Worm (Caenorhabditis elegans) whole organism, young adult: ENCODE measurements around the gene frpr-8.

Source experiments
- C17E4.6 ChIP-seq: fragments of 200-800 bp; sonication (Bioruptor generic); IDR thresholded peaks from 2 replicates; pipeline ENCODE4 v1.3.6; 2022; ENCODE audit warnings: missing genetic modification reagents, missing genetic modification characterization, missing compliant biosample characterization
- D2030.7 ChIP-seq: fragments of 200-800 bp; sonication (Bioruptor generic); IDR thresholded peaks from 2 replicates; pipeline ENCODE4 v1.3.6; 2022; ENCODE audit warnings: missing genetic modification reagents, missing genetic modification characterization, missing compliant biosample characterization
- F57C9.4 ChIP-seq: sonication (generic microtip); optimal IDR thresholded peaks from 2 replicates; lab custom pipeline; 2017; ENCODE audit warnings: mild to moderate bottlenecking, missing genetic modification characterization, missing compliant biosample characterization
- Y56A3A.18 ChIP-seq: fragments of 200-800 bp; sonication (Bioruptor generic); IDR thresholded peaks from 2 replicates; pipeline ENCODE4 v1.3.6; 2022; ENCODE audit warnings: missing genetic modification reagents, missing genetic modification characterization, missing compliant biosample characterization
- ceh-91 ChIP-seq: fragments of 200-800 bp; sonication (Bioruptor generic); IDR thresholded peaks from 2 replicates; pipeline ENCODE4 v1.3.6; 2022; ENCODE audit warnings: missing genetic modification reagents, missing genetic modification characterization, missing compliant biosample characterization
- die-1 ChIP-seq: sonication (generic microtip); optimal IDR thresholded peaks from 2 replicates; lab custom pipeline; 2016; ENCODE audit warnings: missing genotype, mild to moderate bottlenecking, missing genetic modification characterization, missing compliant biosample characterization
- hmg-20 ChIP-seq: fragments of 200-800 bp; sonication (Bioruptor generic); IDR thresholded peaks from 2 replicates; pipeline ENCODE4 v1.3.6; 2022; ENCODE audit warnings: missing genetic modification reagents, missing genetic modification characterization, missing compliant biosample characterization
- lin-35 ChIP-seq, 3 experiments: fragments of 150-350 bp in 2 of 3; sonication (generic microtip) in 1 of 3; optimal IDR thresholded peaks; 2 replicates each; lab custom pipeline; 2014 to 2018; ENCODE audit warnings: missing biosample characterization in 3 of 3, missing genetic modification characterization in 3 of 3, missing genetic modification reagents in 3 of 3
- lir-1 ChIP-seq: fragments of 200-800 bp; sonication (Bioruptor generic); conservative IDR thresholded peaks from 2 replicates; pipeline ENCODE4 v1.3.6; 2022; ENCODE audit warnings: missing genetic modification reagents, missing genetic modification characterization, missing compliant biosample characterization
- nfya-1 ChIP-seq: sonication (generic microtip); optimal IDR thresholded peaks from 2 replicates; lab custom pipeline; 2017; ENCODE audit warnings: antibody characterized with exemption, missing compliant biosample characterization, missing genetic modification characterization, borderline replicate concordance; ENCODE audit not compliant: insufficient read depth
- pha-4 ChIP-seq: fragments of 150-350 bp; sonication (generic microtip); optimal IDR thresholded peaks from 2 replicates; lab custom pipeline; 2014; ENCODE audit warnings: missing biosample characterization, missing genetic modification reagents, missing genetic modification characterization
- rcor-1 ChIP-seq: fragments of 200-800 bp; sonication (Bioruptor generic); IDR thresholded peaks from 2 replicates; pipeline ENCODE4 v1.3.6; 2022; ENCODE audit warnings: missing genetic modification reagents, missing genetic modification characterization, missing compliant biosample characterization
- snpc-4 ChIP-seq, 5 experiments: fragments of 150-350 bp in 1 of 5; sonication (generic microtip) in 4 of 5; optimal IDR thresholded peaks; 2 replicates each; lab custom pipeline; 2014 to 2018; ENCODE audit warnings: missing genetic modification characterization in 5 of 5, missing biosample characterization in 3 of 5, antibody characterized with exemption in 2 of 5, mild to moderate bottlenecking in 2 of 5, missing compliant biosample characterization in 2 of 5, missing genotype in 2 of 5, moderate library complexity in 2 of 5, missing genetic modification reagents in 1 of 5
- unc-62 ChIP-seq: fragments of 150-350 bp; optimal IDR thresholded peaks from 2 replicates; lab custom pipeline; 2014; ENCODE audit warnings: missing biosample characterization, missing genetic modification reagents, missing genetic modification characterization

DNA sequence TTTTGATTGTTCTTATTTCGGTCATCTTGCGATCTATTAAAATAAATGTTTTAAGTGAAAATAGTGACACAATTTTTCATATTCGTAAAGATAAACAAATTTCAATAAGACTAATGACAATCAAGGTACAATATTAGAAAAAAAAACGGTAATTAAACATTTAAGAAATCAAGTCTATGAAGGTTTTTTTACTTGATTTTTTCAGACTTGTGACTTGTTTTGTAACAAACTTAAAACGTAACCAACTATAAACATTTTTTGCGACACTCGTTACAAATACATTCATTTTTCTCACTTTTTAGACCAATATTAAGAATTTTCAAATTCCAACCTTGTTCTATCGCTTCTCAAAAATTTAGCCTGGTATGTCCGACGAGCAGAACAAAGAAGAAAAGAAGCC is 41.8 kb downstream of the frpr-8 start, which contains the start of gene M02D8.2:
- no peak for TF ChIP-seq rcor-1
- TF ChIP-seq snpc-4 (GFP tag; optimal IDR thresholded peaks at IDR 0.05; lab: Kevin White, UChicago): no peak
- TF ChIP-seq snpc-4 (tag; optimal IDR thresholded peaks at IDR 0.05; lab: Kevin White, UChicago): no peak
- TF ChIP-seq lin-35 (GFP tag; optimal IDR thresholded peaks at IDR 0.05; lab: Kevin White, UChicago): no peak
- no peak for TF ChIP-seq Y56A3A.18 (GFP tag; lab: Robert Waterston, UW)
- TF ChIP-seq D2030.7 (GFP tag; lab: Robert Waterston, UW): no peak
- no peak for TF ChIP-seq ceh-91 (GFP tag; lab: Robert Waterston, UW)
- TF ChIP-seq lir-1 (GFP tag; lab: Robert Waterston, UW): no peak
- TF ChIP-seq F57C9.4: no peak
- no peak for TF ChIP-seq unc-62
- no peak for TF ChIP-seq die-1 (tag; lab: Kevin White, UChicago)
- TF ChIP-seq pha-4: no peak
- no peak for TF ChIP-seq hmg-20
- TF ChIP-seq C17E4.6 (GFP tag; lab: Robert Waterston, UW): no peak
- TF ChIP-seq nfya-1 (tag; lab: Kevin White, UChicago): no peak
